Worm (Caenorhabditis elegans) whole organism, L4 larva: ENCODE measurements around the gene fmo-4.
A peak's percentile ranks its signal among the peaks of the same experiment; 100 is the strongest.

Experiments
- D1046.2 ChIP-seq: fragments of 200-800 bp; sonication (Bioruptor generic); IDR thresholded peaks from 2 replicates; pipeline ENCODE4 v1.3.6; 2022; ENCODE audit warnings: missing genetic modification characterization, missing compliant biosample characterization
- F10B5.3 ChIP-seq: sonication (generic microtip); optimal IDR thresholded peaks from 2 replicates; lab custom pipeline; 2016; ENCODE audit warnings: mild to moderate bottlenecking, missing genetic modification characterization, missing compliant biosample characterization
- F44E2.7 ChIP-seq: fragments of 200-800 bp; sonication (Bioruptor generic); IDR thresholded peaks from 2 replicates; pipeline ENCODE4 v2.1.2; 2022; ENCODE audit warnings: missing genetic modification characterization, missing compliant biosample characterization
- T20F7.1 ChIP-seq: fragments of 200-800 bp; sonication (Bioruptor generic); optimal IDR thresholded peaks from 2 replicates; lab custom pipeline; 2018; ENCODE audit warnings: mild to moderate bottlenecking, missing genetic modification characterization, missing compliant biosample characterization
- Y48G9A.11 ChIP-seq: fragments of 200-800 bp; sonication (Bioruptor generic); IDR thresholded peaks from 2 replicates; pipeline ENCODE4 v1.3.6; 2022; ENCODE audit warnings: missing genetic modification reagents, missing genetic modification characterization, missing compliant biosample characterization
- ZK337.2 ChIP-seq: fragments of 200-800 bp; sonication (Bioruptor generic); IDR thresholded peaks from 2 replicates; pipeline ENCODE4 v1.3.6; 2022; ENCODE audit warnings: missing genetic modification reagents, missing genetic modification characterization, missing compliant biosample characterization
- aha-1 ChIP-seq: fragments of 150-350 bp; peaks from one replicate; lab custom pipeline; 2014; ENCODE audit warnings: missing biosample characterization, missing genetic modification characterization
- attf-4 ChIP-seq: sonication (generic microtip); optimal IDR thresholded peaks from 3 replicates; lab custom pipeline; 2017; ENCODE audit warnings: missing biosample characterization, missing genetic modification characterization
- ceh-28 ChIP-seq: fragments of 150-350 bp; optimal IDR thresholded peaks from 2 replicates; lab custom pipeline; 2014; ENCODE audit warnings: missing biosample characterization, missing genetic modification reagents, missing genetic modification characterization
- ces-1 ChIP-seq: fragments of 150-350 bp; sonication (generic microtip); optimal IDR thresholded peaks from 4 replicates; lab custom pipeline; 2014; ENCODE audit warnings: missing biosample characterization, missing genetic modification reagents, missing genetic modification characterization
- cey-2 ChIP-seq: sonication (generic microtip); optimal IDR thresholded peaks from 3 replicates; lab custom pipeline; 2017; ENCODE audit warnings: missing genetic modification characterization, mild to moderate bottlenecking, missing compliant biosample characterization, antibody characterized with exemption, borderline replicate concordance; ENCODE audit not compliant: insufficient read depth
- ctbp-1 ChIP-seq: fragments of 200-800 bp; sonication (Bioruptor generic); IDR thresholded peaks from 2 replicates; pipeline ENCODE4 v1.3.6; 2022; ENCODE audit warnings: missing genetic modification reagents, missing genetic modification characterization, missing compliant biosample characterization
- daf-12 ChIP-seq: fragments of 150-350 bp; optimal IDR thresholded peaks from 2 replicates; lab custom pipeline; 2014; ENCODE audit warnings: missing biosample characterization, missing genetic modification reagents, missing genetic modification characterization
- daf-16 ChIP-seq, 3 experiments: sonication (generic microtip); optimal IDR thresholded peaks; 2 replicates each; lab custom pipeline; 2016 to 2017; ENCODE audit warnings: missing genetic modification characterization in 3 of 3, missing genetic modification reagents in 3 of 3, mild to moderate bottlenecking in 2 of 3, missing compliant biosample characterization in 2 of 3, missing biosample characterization in 1 of 3, moderate library complexity in 1 of 3
- daf-8 ChIP-seq: fragments of 200-800 bp; sonication (Bioruptor generic); IDR thresholded peaks from 2 replicates; pipeline ENCODE4 v1.3.6; 2022; ENCODE audit warnings: missing genetic modification characterization, missing compliant biosample characterization
- dmd-8 ChIP-seq: fragments of 200-800 bp; sonication (Bioruptor generic); IDR thresholded peaks from 2 replicates; pipeline ENCODE4 v1.3.6; 2022; ENCODE audit warnings: missing genetic modification characterization, missing compliant biosample characterization
- dpl-1 ChIP-seq: fragments of 150-350 bp; optimal IDR thresholded peaks from 2 replicates; lab custom pipeline; 2014; ENCODE audit warnings: missing biosample characterization, missing genetic modification reagents, missing genetic modification characterization
- duxl-1 ChIP-seq: sonication (generic microtip); optimal IDR thresholded peaks from 2 replicates; lab custom pipeline; 2016; ENCODE audit warnings: mild to moderate bottlenecking, missing genetic modification characterization, moderate library complexity, missing compliant biosample characterization; ENCODE audit not compliant: poor library complexity
- dve-1 ChIP-seq: sonication (generic microtip); optimal IDR thresholded peaks from 2 replicates; lab custom pipeline; 2017; ENCODE audit warnings: antibody characterized with exemption, mild to moderate bottlenecking, missing genetic modification characterization, missing compliant biosample characterization; ENCODE audit not compliant: insufficient read depth
- egl-27 ChIP-seq: sonication (generic microtip); optimal IDR thresholded peaks from 3 replicates; lab custom pipeline; 2017; ENCODE audit warnings: missing biosample characterization, missing genetic modification reagents, missing genetic modification characterization
- fkh-10 ChIP-seq: fragments of 150-350 bp; optimal IDR thresholded peaks from 2 replicates; lab custom pipeline; 2014; ENCODE audit warnings: missing biosample characterization, missing genetic modification reagents, missing genetic modification characterization
- fos-1 ChIP-seq: fragments of 150-350 bp; optimal IDR thresholded peaks from 2 replicates; lab custom pipeline; 2014; ENCODE audit warnings: missing biosample characterization, missing genetic modification characterization
- hif-1 ChIP-seq, 2 experiments: sonication (generic microtip); optimal IDR thresholded peaks; 2 replicates each; lab custom pipeline; 2016 to 2017; ENCODE audit warnings: missing compliant biosample characterization in 2 of 2, missing genetic modification characterization in 2 of 2, missing genetic modification reagents in 2 of 2, missing genotype in 2 of 2, mild to moderate bottlenecking in 1 of 2
- hlh-11 ChIP-seq: fragments of 200-800 bp; sonication (Bioruptor generic); optimal IDR thresholded peaks from 2 replicates; lab custom pipeline; 2018; ENCODE audit warnings: mild to moderate bottlenecking, missing genetic modification characterization, missing compliant biosample characterization
- hlh-30 ChIP-seq: sonication (generic microtip); optimal IDR thresholded peaks from 2 replicates; lab custom pipeline; 2017; ENCODE audit warnings: antibody characterized with exemption, mild to moderate bottlenecking, missing genetic modification characterization, missing compliant biosample characterization; ENCODE audit not compliant: insufficient read depth
- hmg-1.1 ChIP-seq: fragments of 200-800 bp; sonication (Bioruptor generic); IDR thresholded peaks from 2 replicates; pipeline ENCODE4 v1.3.6; 2022; ENCODE audit warnings: missing genetic modification reagents, missing genetic modification characterization, missing compliant biosample characterization
- lin-15B ChIP-seq: fragments of 150-350 bp; sonication (generic microtip); optimal IDR thresholded peaks from 3 replicates; lab custom pipeline; 2014; ENCODE audit warnings: missing biosample characterization, missing genetic modification characterization
- lin-29 ChIP-seq: fragments of 200-800 bp; sonication (Bioruptor generic); IDR thresholded peaks from 2 replicates; pipeline ENCODE4 v1.3.6; 2022; ENCODE audit warnings: missing genetic modification reagents, missing genetic modification characterization, missing compliant biosample characterization
- lin-38 ChIP-seq: fragments of 200-800 bp; sonication (Bioruptor generic); IDR thresholded peaks from 2 replicates; pipeline ENCODE4 v1.3.6; 2022; ENCODE audit warnings: missing genetic modification reagents, missing genetic modification characterization, missing compliant biosample characterization
- lsy-2 ChIP-seq, 2 experiments: fragments of 150-350 bp in 1 of 2; sonication (generic microtip) in 1 of 2; optimal IDR thresholded peaks; 2 replicates each; lab custom pipeline; 2014 to 2017; ENCODE audit warnings: missing biosample characterization in 2 of 2, missing genetic modification characterization in 2 of 2
- mdl-1 ChIP-seq, 2 experiments: fragments of 150-350 bp in 1 of 2; sonication (generic microtip) in 1 of 2; optimal IDR thresholded peaks; 2 replicates each; lab custom pipeline; 2014 to 2017; ENCODE audit warnings: missing biosample characterization in 2 of 2, missing genetic modification characterization in 2 of 2
- mdt-29 ChIP-seq: fragments of 200-800 bp; sonication (Bioruptor generic); IDR thresholded peaks from 2 replicates; pipeline ENCODE4 v1.3.6; 2022; ENCODE audit warnings: missing genetic modification reagents, missing genetic modification characterization, missing compliant biosample characterization
- mep-1 ChIP-seq: fragments of 150-350 bp; sonication (generic microtip); optimal IDR thresholded peaks from 3 replicates; lab custom pipeline; 2014; ENCODE audit warnings: missing biosample characterization, missing genetic modification characterization
- mes-2 ChIP-seq: sonication (generic microtip); optimal IDR thresholded peaks from 2 replicates; lab custom pipeline; 2016; ENCODE audit warnings: missing genotype, mild to moderate bottlenecking, missing genetic modification characterization, missing compliant biosample characterization; ENCODE audit not compliant: poor library complexity, severe bottlenecking
- mxl-3 ChIP-seq: fragments of 200-800 bp; sonication (Bioruptor generic); optimal IDR thresholded peaks from 2 replicates; lab custom pipeline; 2018; ENCODE audit warnings: mild to moderate bottlenecking, missing genetic modification characterization, missing compliant biosample characterization
- nhr-10 ChIP-seq: fragments of 150-350 bp; optimal IDR thresholded peaks from 2 replicates; lab custom pipeline; 2014; ENCODE audit warnings: missing biosample characterization, missing genetic modification characterization
- nhr-42 ChIP-seq: fragments of 200-800 bp; sonication (Bioruptor generic); IDR thresholded peaks from 2 replicates; pipeline ENCODE4 v1.3.6; 2022; ENCODE audit warnings: missing genetic modification characterization, missing compliant biosample characterization
- nhr-6 ChIP-seq: fragments of 150-350 bp; optimal IDR thresholded peaks from 2 replicates; lab custom pipeline; 2014; ENCODE audit warnings: missing biosample characterization, missing genetic modification characterization
- pqm-1 ChIP-seq: sonication (generic microtip); optimal IDR thresholded peaks from 2 replicates; lab custom pipeline; 2017; ENCODE audit warnings: missing biosample characterization, missing genetic modification characterization
- rbr-2 ChIP-seq: sonication (generic microtip); optimal IDR thresholded peaks from 2 replicates; lab custom pipeline; 2016; ENCODE audit warnings: missing genotype, missing genetic modification characterization, missing compliant biosample characterization
- set-16 ChIP-seq: fragments of 200-800 bp; sonication (Bioruptor generic); IDR thresholded peaks from 2 replicates; pipeline ENCODE4 v1.3.6; 2022; ENCODE audit warnings: missing genetic modification reagents, missing genetic modification characterization, missing compliant biosample characterization
- skn-1 ChIP-seq: fragments of 150-350 bp; optimal IDR thresholded peaks from 2 replicates; lab custom pipeline; 2014; ENCODE audit warnings: missing biosample characterization, missing genetic modification characterization
- snpc-1.2 ChIP-seq: fragments of 200-800 bp; sonication (Bioruptor generic); IDR thresholded peaks from 2 replicates; pipeline ENCODE4 v1.3.6; 2022; ENCODE audit warnings: missing genetic modification reagents, missing genetic modification characterization, missing compliant biosample characterization
- tra-1 ChIP-seq: fragments of 200-800 bp; sonication (Bioruptor generic); IDR thresholded peaks from 2 replicates; pipeline ENCODE4 v1.3.6; 2022; ENCODE audit warnings: missing genetic modification reagents, missing genetic modification characterization, missing compliant biosample characterization
- unc-39 ChIP-seq: sonication (generic microtip); optimal IDR thresholded peaks from 2 replicates; lab custom pipeline; 2017; ENCODE audit warnings: missing biosample characterization, missing genetic modification characterization
- unc-62 ChIP-seq, 3 experiments: fragments of 150-350 bp in 1 of 3; sonication (generic microtip); optimal IDR thresholded peaks in 2 of 3; peaks in 1 of 3; 1 replicate in 1 of 3; 2 replicates in 2 of 3; lab custom pipeline; 2014 to 2017; ENCODE audit warnings: missing biosample characterization in 3 of 3, missing genetic modification characterization in 3 of 3, missing genetic modification reagents in 3 of 3, missing genotype in 1 of 3
- ztf-7 ChIP-seq: fragments of 150-350 bp; optimal IDR thresholded peaks from 2 replicates; lab custom pipeline; 2014; ENCODE audit warnings: missing biosample characterization, missing genetic modification characterization

Gene fmo-4

DNA sequence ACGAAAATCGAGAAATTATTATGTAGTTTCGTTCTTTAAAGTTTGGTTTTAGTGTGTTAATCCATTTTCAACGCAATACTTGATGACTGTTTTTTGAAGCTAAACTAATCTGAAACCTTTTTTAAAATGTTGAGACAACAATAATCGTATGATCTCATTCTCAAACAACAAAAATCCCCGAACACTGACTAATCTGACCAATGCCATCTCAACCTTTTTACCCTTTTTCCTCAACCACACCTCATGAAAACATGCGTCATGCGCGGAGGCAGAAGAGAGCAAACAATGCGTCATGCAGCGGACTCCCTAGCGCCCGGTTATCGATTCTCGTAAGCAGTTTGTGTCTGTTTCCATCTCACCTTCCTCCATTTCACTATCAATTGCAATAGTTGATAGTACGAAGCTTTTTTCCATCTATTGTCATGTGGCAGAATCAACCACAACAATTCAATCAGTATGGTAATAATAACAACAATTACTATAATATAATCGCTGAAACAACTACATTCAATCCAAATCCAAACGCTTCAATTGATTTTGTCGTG is 34.7 kb downstream of the fmo-4 start, which contains the start of gene C50B8.4 (continued):
- TF ChIP-seq ztf-7 (tag; lab: Kevin White, UChicago) (no peak), daf-12 (tag; lab: Kevin White, UChicago) (no peak), ctbp-1 (GFP tag; lab: Robert Waterston, UW) (no peak), attf-4 (tag; lab: Kevin White, UChicago) (no peak), Y48G9A.11 (no peak), mxl-3 (GFP tag; lab: Kevin White, UChicago) (peak; percentile 40)

DNA sequence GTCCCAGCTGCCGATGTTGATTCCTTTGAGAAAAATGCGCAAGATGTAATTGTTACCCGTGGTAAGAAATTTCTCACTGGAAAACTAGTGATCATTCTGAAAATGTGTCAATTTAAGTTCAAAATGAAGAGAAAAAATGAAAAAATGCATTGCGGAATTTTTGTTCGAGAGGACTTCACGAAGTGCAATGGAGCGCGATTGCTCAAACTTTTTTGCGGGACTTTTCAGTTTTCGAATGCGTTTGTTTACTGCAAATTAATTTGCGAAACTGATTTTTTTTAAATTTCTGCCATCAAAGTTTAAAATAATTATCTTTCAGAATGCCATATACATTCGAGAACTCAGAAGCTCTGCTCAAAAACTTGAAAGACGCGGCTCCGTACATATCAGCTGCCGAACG is 38.0 kb downstream of the fmo-4 start, which contains the start of the genes nuaf-1 and bir-2:
TSS of gene nuaf-1 (minus strand) at position 98 of the 400 bp plus-strand sequence.
TSS of gene bir-2 (plus strand) at position 318 of the 400 bp plus-strand sequence.
- TF ChIP-seq lin-38 (GFP tag; lab: Robert Waterston, UW) (peak; percentile 95), nhr-10 (tag; lab: Kevin White, UChicago) (no peak), mdl-1 (tag; optimal IDR thresholded peaks at IDR 0.05; lab: Kevin White, UChicago) (no peak), hif-1 (tag; optimal IDR thresholded peaks at IDR 0.05; lab: Kevin White, UChicago) (peak in 1 of 2 experiments; percentile 4), dpl-1 (peak; percentile 81), snpc-1.2 (GFP tag; lab: Robert Waterston, UW) (0 out of 2 replicates have a peak, but pooled peaks have one; percentile 37), hlh-11 (tag; lab: Kevin White, UChicago) (peak; percentile 39), unc-62 (GFP tag; optimal IDR thresholded peaks at IDR 0.05 in 1 of 2; lab: Kevin White, UChicago) (no peak), unc-62 (tag; optimal IDR thresholded peaks at IDR 0.05; lab: Kevin White, UChicago) (no peak), tra-1 (GFP tag; lab: Robert Waterston, UW) (no peak), daf-16 (GFP tag; optimal IDR thresholded peaks at IDR 0.05; lab: Kevin White, UChicago) (no peak), daf-16 (tag; optimal IDR thresholded peaks at IDR 0.05; lab: Kevin White, UChicago) (peak; percentile 12), lsy-2 (tag; optimal IDR thresholded peaks at IDR 0.05; lab: Kevin White, UChicago) (peak in 1 of 2 experiments; percentile 65), nhr-42 (no peak), T20F7.1 (no peak), fos-1 (no peak), duxl-1 (tag; lab: Kevin White, UChicago) (no peak), lin-15B (tag; lab: Kevin White, UChicago) (peak; percentile 29), unc-39 (tag; lab: Kevin White, UChicago) (no peak), hmg-1.1 (GFP tag; lab: Robert Waterston, UW) (0 out of 2 replicates have a peak, but pooled peaks have one; percentile 19), daf-8 (GFP tag; lab: Robert Waterston, UW) (no peak), rbr-2 (no peak), mes-2 (tag; lab: Kevin White, UChicago) (peak; percentile 82), dve-1 (peak; percentile 52), egl-27 (tag; lab: Kevin White, UChicago) (no peak), aha-1 (tag; lab: Kevin White, UChicago) (peak; percentile 86), F44E2.7 (GFP tag; lab: Robert Waterston, UW) (no peak), ces-1 (no peak), hlh-30 (tag; lab: Kevin White, UChicago) (peak; percentile 51), nhr-6 (tag; lab: Kevin White, UChicago) (peak; percentile 90), mep-1 (peak; percentile 53)

DNA sequence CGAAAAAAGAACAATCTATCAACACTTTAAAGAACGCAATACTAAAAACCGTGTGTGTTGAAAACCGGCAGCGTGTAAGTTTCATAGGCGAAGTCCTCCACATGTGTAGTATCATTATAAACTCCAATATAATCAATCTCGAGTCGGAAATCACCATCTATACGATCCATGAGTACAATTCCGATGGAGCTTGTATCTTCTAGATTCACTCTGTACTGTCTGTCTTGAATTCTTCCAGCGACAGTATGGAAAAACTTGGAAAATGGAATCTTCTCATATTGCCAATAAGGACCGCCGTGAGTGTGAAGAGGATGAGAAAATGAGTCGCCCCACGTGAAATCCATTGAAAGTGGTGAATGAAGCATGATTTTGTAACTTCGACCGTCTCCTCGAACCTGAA is 39.5 kb downstream of the fmo-4 start:
- TF ChIP-seq duxl-1 (tag; lab: Kevin White, UChicago), result no peak
- TF ChIP-seq mdt-29 (GFP tag; lab: Robert Waterston, UW), result peak; percentile 32; the same call in 1 of the 2 replicates
- no peak for TF ChIP-seq ZK337.2 (GFP tag; lab: Robert Waterston, UW)
- TF ChIP-seq skn-1 (tag; lab: Kevin White, UChicago), result no peak
- 0 out of 2 replicates have a peak, but pooled peaks have one; percentile 9 for TF ChIP-seq D1046.2
- no peak; the same call in 1 of the 2 replicates for TF ChIP-seq dmd-8
- no peak for TF ChIP-seq pqm-1
- TF ChIP-seq ceh-28 (tag; lab: Kevin White, UChicago), result no peak
- TF ChIP-seq hlh-11 (tag; lab: Kevin White, UChicago), result peak; percentile 30
- no peak for TF ChIP-seq cey-2 (tag; lab: Kevin White, UChicago)
- TF ChIP-seq set-16 (GFP tag; lab: Robert Waterston, UW), result no peak
- no peak for TF ChIP-seq F10B5.3
- TF ChIP-seq fkh-10 (GFP tag; lab: Kevin White, UChicago), result no peak
- no peak for TF ChIP-seq lin-29 (GFP tag; lab: Robert Waterston, UW)
- peak; percentile 23; the same call in 1 of the 2 replicates for TF ChIP-seq nhr-42
